Fruit fly (Drosophila melanogaster) whole organism, embryonic: ENCODE data around the gene pkaap.
A peak's percentile ranks its signal among the peaks of the same experiment; 100 is the strongest.

ENCODE experiments used
- Atf6 ChIP-seq: fragments of 200-800 bp; sonication (Bioruptor generic); IDR thresholded peaks from 2 replicates; pipeline ENCODE4 v1.3.6; 2022; ENCODE audit warnings: missing biosample characterization, missing genetic modification characterization
- Bgb ChIP-seq: fragments of 200-800 bp; sonication (Bioruptor generic); IDR thresholded peaks from 2 replicates; pipeline ENCODE4 v1.3.6; 2022; ENCODE audit warnings: missing biosample characterization, missing genetic modification characterization; ENCODE audit not compliant: partially characterized antibody
- CG10959 ChIP-seq: fragments of 200-800 bp; sonication (Bioruptor generic); IDR thresholded peaks from 2 replicates; pipeline ENCODE4 v1.3.6; 2022; ENCODE audit warnings: missing biosample characterization, missing genetic modification characterization
- CG10979 ChIP-seq: fragments of 200-800 bp; sonication (Bioruptor generic); optimal IDR thresholded peaks from 2 replicates; lab custom pipeline; 2018; ENCODE audit warnings: missing biosample characterization, mild to moderate bottlenecking, missing genetic modification characterization, moderate library complexity
- CG11723 ChIP-seq: fragments of 200-800 bp; sonication (Bioruptor generic); optimal IDR thresholded peaks from 2 replicates; lab custom pipeline; 2017; ENCODE audit warnings: missing biosample characterization, mild to moderate bottlenecking, missing genetic modification characterization
- CG15269 ChIP-seq: fragments of 200-800 bp; sonication (Bioruptor generic); optimal IDR thresholded peaks from 2 replicates; lab custom pipeline; 2018; ENCODE audit warnings: missing biosample characterization, mild to moderate bottlenecking, missing genetic modification characterization, moderate library complexity
- CG15479 ChIP-seq: fragments of 200-800 bp; sonication (Bioruptor generic); optimal IDR thresholded peaks from 3 replicates; lab custom pipeline; 2019; ENCODE audit warnings: missing biosample characterization, mild to moderate bottlenecking, missing genetic modification characterization, moderate library complexity
- CG18262 ChIP-seq: fragments of 200-800 bp; optimal IDR thresholded peaks from 3 replicates; lab custom pipeline; 2019; ENCODE audit warnings: missing biosample characterization, mild to moderate bottlenecking, missing genetic modification characterization, moderate library complexity
- CG1832 ChIP-seq: fragments of 200-800 bp; sonication (Bioruptor generic); optimal IDR thresholded peaks from 2 replicates; lab custom pipeline; 2017; ENCODE audit warnings: missing biosample characterization, mild to moderate bottlenecking, missing genetic modification characterization, inconsistent platforms
- CG2120 ChIP-seq: fragments of 200-800 bp; sonication (Bioruptor generic); optimal IDR thresholded peaks from 3 replicates; lab custom pipeline; 2016; ENCODE audit warnings: missing biosample characterization, missing genetic modification characterization
- CG30020 ChIP-seq: fragments of 200-800 bp; optimal IDR thresholded peaks from 2 replicates; lab custom pipeline; 2019; ENCODE audit warnings: missing biosample characterization, mild to moderate bottlenecking, missing genetic modification characterization, moderate library complexity
- CG3065 ChIP-seq: fragments of 200-800 bp; sonication (Bioruptor generic); optimal IDR thresholded peaks from 2 replicates; lab custom pipeline; 2016; ENCODE audit warnings: missing biosample characterization, missing genetic modification characterization
- CG3281 ChIP-seq: fragments of 200-800 bp; sonication (Bioruptor generic); optimal IDR thresholded peaks from 3 replicates; lab custom pipeline; 2017; ENCODE audit warnings: missing biosample characterization, mild to moderate bottlenecking, missing genetic modification characterization
- CG4282 ChIP-seq: fragments of 200-800 bp; sonication (Bioruptor generic); optimal IDR thresholded peaks from 2 replicates; lab custom pipeline; 2016; ENCODE audit warnings: missing biosample characterization, missing genetic modification characterization
- CG4424 ChIP-seq: fragments of 200-800 bp; sonication (Bioruptor generic); optimal IDR thresholded peaks from 3 replicates; lab custom pipeline; 2016; ENCODE audit warnings: missing biosample characterization, missing genetic modification characterization
- CG6689 ChIP-seq: fragments of 200-800 bp; sonication (Bioruptor generic); IDR thresholded peaks from 2 replicates; pipeline ENCODE4 v1.3.6; 2022; ENCODE audit warnings: missing biosample characterization, missing genetic modification characterization
- CG6854 ChIP-seq: fragments of 200-800 bp; sonication (Bioruptor generic); optimal IDR thresholded peaks from 3 replicates; lab custom pipeline; 2017; ENCODE audit warnings: missing biosample characterization, mild to moderate bottlenecking, missing genetic modification characterization
- CG7271 ChIP-seq: fragments of 200-800 bp; sonication (Bioruptor generic); optimal IDR thresholded peaks from 2 replicates; lab custom pipeline; 2018; ENCODE audit warnings: missing biosample characterization, mild to moderate bottlenecking, missing genetic modification characterization, moderate library complexity
- CG7556 ChIP-seq: fragments of 200-800 bp; sonication (Bioruptor generic); optimal IDR thresholded peaks from 2 replicates; lab custom pipeline; 2017; ENCODE audit warnings: missing biosample characterization, mild to moderate bottlenecking, missing genetic modification characterization
- CG7928 ChIP-seq: fragments of 200-800 bp; sonication (Bioruptor generic); optimal IDR thresholded peaks from 2 replicates; lab custom pipeline; 2017; ENCODE audit warnings: missing biosample characterization, mild to moderate bottlenecking, missing genetic modification characterization
- CG8290 ChIP-seq, 3 experiments: fragments of 200-800 bp; sonication (Bioruptor generic); optimal IDR thresholded peaks; 2 replicates each; lab custom pipeline; 2016 to 2019; ENCODE audit warnings: missing biosample characterization in 3 of 3, missing genetic modification characterization in 3 of 3, mild to moderate bottlenecking in 2 of 3, moderate library complexity in 1 of 3
- CG8359 ChIP-seq: fragments of 200-800 bp; sonication (Bioruptor generic); optimal IDR thresholded peaks from 2 replicates; lab custom pipeline; 2017; ENCODE audit warnings: missing biosample characterization, mild to moderate bottlenecking, missing genetic modification characterization, borderline replicate concordance
- CG9876 ChIP-seq: fragments of 200-800 bp; sonication (Bioruptor generic); optimal IDR thresholded peaks from 2 replicates; lab custom pipeline; 2016; ENCODE audit warnings: missing biosample characterization, missing genetic modification characterization
- Chrac-16 ChIP-seq: fragments of 200-800 bp; sonication (Bioruptor generic); optimal IDR thresholded peaks from 3 replicates; lab custom pipeline; 2016; ENCODE audit warnings: missing biosample characterization, missing genetic modification characterization
- Deaf1 ChIP-seq: fragments of 200-800 bp; optimal IDR thresholded peaks from 3 replicates; lab custom pipeline; 2019; ENCODE audit warnings: missing biosample characterization, mild to moderate bottlenecking, missing genetic modification characterization, moderate library complexity
- GATAe ChIP-seq: fragments of 200-800 bp; sonication (Bioruptor generic); conservative IDR thresholded peaks from 2 replicates; pipeline ENCODE4 v1.3.6; 2022; ENCODE audit warnings: missing biosample characterization, missing genetic modification characterization
- Hey ChIP-seq: fragments of 200-800 bp; sonication (Bioruptor generic); optimal IDR thresholded peaks from 3 replicates; lab custom pipeline; 2018; ENCODE audit warnings: missing biosample characterization, mild to moderate bottlenecking, missing genetic modification characterization
- HmgZ ChIP-seq: fragments of 200-800 bp; sonication (Bioruptor generic); optimal IDR thresholded peaks from 2 replicates; lab custom pipeline; 2018; ENCODE audit warnings: missing biosample characterization, mild to moderate bottlenecking, missing genetic modification characterization
- Hr78 ChIP-seq, 2 experiments: fragments of 200-800 bp in 1 of 2; fragments of >200 bp in 1 of 2; sonication (Bioruptor generic) in 1 of 2; optimal IDR thresholded peaks; 2 replicates each; lab custom pipeline; 2017 to 2019; ENCODE audit warnings: missing biosample characterization in 2 of 2, missing genetic modification characterization in 2 of 2, mild to moderate bottlenecking in 1 of 2, moderate library complexity in 1 of 2
- Mad ChIP-seq: fragments of 200-800 bp; sonication (Bioruptor generic); optimal IDR thresholded peaks from 2 replicates; lab custom pipeline; 2016; ENCODE audit warnings: missing biosample characterization, missing genetic modification characterization
- NC2β ChIP-seq: fragments of 200-800 bp; sonication (Bioruptor generic); optimal IDR thresholded peaks from 2 replicates; lab custom pipeline; 2016; ENCODE audit warnings: missing biosample characterization, missing genetic modification characterization
- Opbp ChIP-seq: fragments of 200-800 bp; sonication (Bioruptor generic); IDR thresholded peaks from 3 replicates; pipeline ENCODE4 v1.3.6; 2022; ENCODE audit warnings: missing biosample characterization, missing genetic modification characterization; ENCODE audit not compliant: partially characterized antibody
- Six4 ChIP-seq: fragments of 200-800 bp; sonication (Bioruptor generic); optimal IDR thresholded peaks from 2 replicates; lab custom pipeline; 2016; ENCODE audit warnings: missing biosample characterization, missing genetic modification characterization
- bowl ChIP-seq: fragments of 200-800 bp; sonication (Bioruptor generic); IDR thresholded peaks from 2 replicates; pipeline ENCODE4 v1.3.6; 2022; ENCODE audit warnings: missing biosample characterization, missing genetic modification characterization
- br ChIP-seq: fragments of >200 bp; optimal IDR thresholded peaks from 2 replicates; lab custom pipeline; 2017
- bsh ChIP-seq, 2 experiments: fragments of 200-800 bp; sonication (Bioruptor generic); optimal IDR thresholded peaks; 2 replicates each; lab custom pipeline; 2017 to 2018; ENCODE audit warnings: mild to moderate bottlenecking in 2 of 2, missing biosample characterization in 2 of 2, missing genetic modification characterization in 2 of 2, moderate library complexity in 1 of 2
- cato ChIP-seq: fragments of 200-800 bp; sonication (Bioruptor generic); optimal IDR thresholded peaks from 2 replicates; lab custom pipeline; 2016; ENCODE audit warnings: missing biosample characterization, missing genetic modification characterization, borderline replicate concordance
- chinmo ChIP-seq: fragments of 200-800 bp; sonication (Bioruptor generic); IDR thresholded peaks from 4 replicates; pipeline ENCODE4 v1.3.6; 2022; ENCODE audit warnings: missing biosample characterization, missing genetic modification characterization; ENCODE audit not compliant: partially characterized antibody
- chm ChIP-seq: fragments of 200-800 bp; sonication (Bioruptor generic); IDR thresholded peaks from 2 replicates; pipeline ENCODE4 v1.3.6; 2022; ENCODE audit warnings: missing biosample characterization, missing genetic modification characterization
- ci ChIP-seq: fragments of 200-800 bp; sonication (Bioruptor generic); IDR thresholded peaks from 3 replicates; pipeline ENCODE4 v1.3.6; 2022; ENCODE audit warnings: missing biosample characterization, missing genetic modification characterization
- gcm2 ChIP-seq: fragments of 200-800 bp; sonication (Bioruptor generic); optimal IDR thresholded peaks from 2 replicates; lab custom pipeline; 2016; ENCODE audit warnings: missing biosample characterization, missing genetic modification characterization
- gsb-n ChIP-seq: fragments of 200-800 bp; sonication (Bioruptor generic); optimal IDR thresholded peaks from 3 replicates; lab custom pipeline; 2018; ENCODE audit warnings: missing biosample characterization, mild to moderate bottlenecking, missing genetic modification characterization
- hth ChIP-seq: fragments of >200 bp; optimal IDR thresholded peaks from 2 replicates; lab custom pipeline; 2017; ENCODE audit warnings: inconsistent platforms
- lab ChIP-seq: fragments of 200-800 bp; sonication (Bioruptor generic); optimal IDR thresholded peaks from 3 replicates; lab custom pipeline; 2017; ENCODE audit warnings: missing biosample characterization, missing genetic modification characterization, mild to moderate bottlenecking, moderate library complexity, missing genetic modification reagents
- ranshi ChIP-seq: fragments of 200-800 bp; sonication (Bioruptor generic); IDR thresholded peaks from 2 replicates; pipeline ENCODE4 v1.3.6; 2022; ENCODE audit warnings: missing biosample characterization, missing genetic modification characterization
- wek ChIP-seq: fragments of 200-800 bp; sonication (Bioruptor generic); optimal IDR thresholded peaks from 3 replicates; lab custom pipeline; 2018; ENCODE audit warnings: missing biosample characterization, mild to moderate bottlenecking, missing genetic modification characterization, moderate library complexity
- zen ChIP-seq: fragments of 200-800 bp; sonication (Bioruptor generic); optimal IDR thresholded peaks from 3 replicates; lab custom pipeline; 2018; ENCODE audit warnings: missing biosample characterization, mild to moderate bottlenecking, missing genetic modification characterization, moderate library complexity

Gene pkaap

dm6 chr2L:16317777-16318610, 29.9 kb downstream of the pkaap start (continued):
- TF ChIP-seq CG15479 (GFP tag; lab: Kevin White, UChicago) (no peak), bsh (GFP tag; optimal IDR thresholded peaks at IDR 0.05; lab: Kevin White, UChicago) (peak in 1 of 2 experiments; percentile 52), zen (tag; lab: Kevin White, UChicago) (no peak), CG6854 (GFP tag; lab: Kevin White, UChicago) (no peak), wek (GFP tag; lab: Kevin White, UChicago) (peak; percentile 72), Bgb (no peak), gsb-n (tag; lab: Kevin White, UChicago) (peak; percentile 40), CG7928 (GFP tag; lab: Kevin White, UChicago) (no peak), chm (GFP tag; lab: Robert Waterston, UW) (0 out of 2 replicates have a peak, but pooled peaks have one; percentile 38)

DNA sequence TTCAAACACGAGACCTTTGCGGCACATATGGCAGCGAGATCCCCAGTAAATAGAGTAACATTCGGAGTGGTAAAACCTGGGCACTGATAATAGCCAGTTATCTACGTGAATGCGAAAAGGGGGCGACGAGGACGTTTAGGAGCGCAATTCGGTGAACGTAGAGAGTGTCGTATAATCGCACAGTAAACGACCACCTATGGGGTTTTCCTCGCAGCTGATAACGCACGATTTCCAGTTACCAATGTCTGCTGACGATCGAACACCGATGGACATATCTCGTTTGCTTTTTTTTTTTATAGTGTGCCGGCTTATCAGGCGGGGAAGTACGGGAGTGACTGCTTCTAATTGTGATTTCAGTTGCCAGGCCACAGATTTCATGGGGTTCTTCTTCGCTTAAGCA, 31.7 kb downstream of the pkaap start:
- no peak for TF ChIP-seq CG7556 (GFP tag; lab: Kevin White, UChicago)
- TF ChIP-seq Hey (tag; lab: Kevin White, UChicago), result peak; percentile 22
- TF ChIP-seq CG3281 (GFP tag; lab: Kevin White, UChicago), result peak; percentile 5
- TF ChIP-seq CG2120 (GFP tag; lab: Kevin White, UChicago), result no peak
- no peak for TF ChIP-seq CG3065 (GFP tag; lab: Kevin White, UChicago)
- no peak for TF ChIP-seq CG1832
- TF ChIP-seq gcm2 (GFP tag; lab: Kevin White, UChicago), result no peak
- 0 out of 4 replicates have a peak, but pooled peaks have one; percentile 49 for TF ChIP-seq chinmo
- no peak for TF ChIP-seq CG10979 (tag; lab: Kevin White, UChicago)
- TF ChIP-seq CG10959, result no peak
- TF ChIP-seq cato (GFP tag; lab: Kevin White, UChicago), result no peak
- no peak for TF ChIP-seq CG8359 (GFP tag; lab: Kevin White, UChicago)
- TF ChIP-seq CG30020 (tag; lab: Kevin White, UChicago), result no peak
- no peak for TF ChIP-seq NC2β (GFP tag; lab: Kevin White, UChicago)
- no peak for TF ChIP-seq CG18262
- TF ChIP-seq Atf6 (GFP tag; lab: Robert Waterston, UW), result peak; percentile 46; the same call in 1 of the 2 replicates
- TF ChIP-seq CG4282 (GFP tag; lab: Kevin White, UChicago), result no peak
- no peak for TF ChIP-seq CG7271 (tag; lab: Kevin White, UChicago)
- no peak for TF ChIP-seq bowl
- no peak for TF ChIP-seq Chrac-16 (GFP tag; lab: Kevin White, UChicago)
- no peak for TF ChIP-seq Mad (GFP tag; lab: Kevin White, UChicago)
- TF ChIP-seq Six4 (GFP tag; lab: Kevin White, UChicago), result no peak
- 0 out of 3 replicates have a peak, but pooled peaks have one; percentile 29 for TF ChIP-seq ci (GFP tag; lab: Robert Waterston, UW)
- TF ChIP-seq CG11723, result no peak
- peak; percentile 29 for TF ChIP-seq HmgZ
- TF ChIP-seq GATAe (GFP tag; lab: Robert Waterston, UW), result peak; percentile 66
- no peak for TF ChIP-seq Hr78 (GFP tag; optimal IDR thresholded peaks at IDR 0.05; lab: Kevin White, UChicago)
- TF ChIP-seq br (lab: Kevin White, UChicago), result no peak
- no peak for TF ChIP-seq CG8290 (GFP tag; optimal IDR thresholded peaks at IDR 0.05; lab: Kevin White, UChicago)
- peak in 1 of 2 experiments; percentile 32 for TF ChIP-seq CG8290 (tag; optimal IDR thresholded peaks at IDR 0.05; lab: Kevin White, UChicago)
- TF ChIP-seq hth (lab: Kevin White, UChicago), result no peak
- no peak for TF ChIP-seq CG15269 (tag; lab: Kevin White, UChicago)
- TF ChIP-seq CG4424, result no peak
- peak; percentile 4 for TF ChIP-seq Deaf1
- no peak for TF ChIP-seq ranshi (GFP tag; lab: Robert Waterston, UW)
- no peak for TF ChIP-seq CG9876 (GFP tag; lab: Kevin White, UChicago)
- no peak for TF ChIP-seq CG6689 (GFP tag; lab: Robert Waterston, UW)
- peak; percentile 63 for TF ChIP-seq lab (GFP tag; lab: Kevin White, UChicago)
- no peak for TF ChIP-seq Opbp (GFP tag; lab: Robert Waterston, UW)
